Worm (Caenorhabditis elegans) whole organism, L2 larva: ENCODE data around the gene sru-9.

Source experiments
- R02D3.7 ChIP-seq: fragments of 150-350 bp; optimal IDR thresholded peaks from 2 replicates; lab custom pipeline; 2014; ENCODE audit warnings: missing biosample characterization, missing genetic modification characterization
- Y55F3AM.14 ChIP-seq: fragments of 200-800 bp; sonication (Bioruptor generic); optimal IDR thresholded peaks from 2 replicates; lab custom pipeline; 2018; ENCODE audit warnings: mild to moderate bottlenecking, missing genetic modification characterization, missing compliant biosample characterization
- ama-1 ChIP-seq: fragments of 150-350 bp; optimal IDR thresholded peaks from 2 replicates; lab custom pipeline; 2018; ENCODE audit warnings: inconsistent platforms
- blmp-1 ChIP-seq: sonication (generic microtip); optimal IDR thresholded peaks from 2 replicates; lab custom pipeline; 2017; ENCODE audit warnings: missing genetic modification characterization, mild to moderate bottlenecking, missing compliant biosample characterization, antibody characterized with exemption, moderate library complexity; ENCODE audit not compliant: insufficient read depth
- ceh-16 ChIP-seq: fragments of 150-350 bp; optimal IDR thresholded peaks from 2 replicates; lab custom pipeline; 2014; ENCODE audit warnings: missing biosample characterization, missing genetic modification characterization
- ceh-82 ChIP-seq: fragments of 150-350 bp; optimal IDR thresholded peaks from 2 replicates; lab custom pipeline; 2014; ENCODE audit warnings: missing biosample characterization, missing genetic modification characterization
- egl-27 ChIP-seq: sonication (generic microtip); optimal IDR thresholded peaks from 3 replicates; lab custom pipeline; 2017; ENCODE audit warnings: missing biosample characterization, missing genetic modification reagents, missing genetic modification characterization
- elt-1 ChIP-seq: fragments of 150-350 bp; optimal IDR thresholded peaks from 2 replicates; lab custom pipeline; 2014; ENCODE audit warnings: missing biosample characterization, missing genetic modification characterization
- elt-3 ChIP-seq: sonication (generic microtip); optimal IDR thresholded peaks from 2 replicates; lab custom pipeline; 2017; ENCODE audit warnings: missing biosample characterization, missing genetic modification characterization
- fos-1 ChIP-seq: fragments of 150-350 bp; optimal IDR thresholded peaks from 2 replicates; lab custom pipeline; 2014; ENCODE audit warnings: missing biosample characterization, missing genetic modification characterization
- gmeb-1 ChIP-seq: fragments of 150-350 bp; optimal IDR thresholded peaks from 2 replicates; lab custom pipeline; 2014; ENCODE audit warnings: missing biosample characterization, missing genetic modification characterization
- lin-11 ChIP-seq: fragments of 150-350 bp; sonication (generic microtip); optimal IDR thresholded peaks from 2 replicates; lab custom pipeline; 2014; ENCODE audit warnings: missing biosample characterization, missing genetic modification characterization, inconsistent platforms, mixed read lengths
- lin-13 ChIP-seq: fragments of 150-350 bp; optimal IDR thresholded peaks from 2 replicates; lab custom pipeline; 2014; ENCODE audit warnings: missing biosample characterization, missing genetic modification reagents, missing genetic modification characterization
- lin-39 ChIP-seq: fragments of 150-350 bp; optimal IDR thresholded peaks from 2 replicates; lab custom pipeline; 2014; ENCODE audit warnings: missing biosample characterization, missing genetic modification reagents, missing genetic modification characterization
- lsy-2 ChIP-seq, 2 experiments: fragments of 150-350 bp in 1 of 2; sonication (generic microtip) in 1 of 2; optimal IDR thresholded peaks; 2 replicates each; lab custom pipeline; 2014 to 2017; ENCODE audit warnings: missing biosample characterization in 2 of 2, missing genetic modification characterization in 2 of 2
- mab-5 ChIP-seq: fragments of 150-350 bp; optimal IDR thresholded peaks from 2 replicates; lab custom pipeline; 2014; ENCODE audit warnings: missing biosample characterization, missing genetic modification characterization
- mbf-1 ChIP-seq: sonication (generic microtip); optimal IDR thresholded peaks from 2 replicates; lab custom pipeline; 2017; ENCODE audit warnings: missing biosample characterization, missing genetic modification characterization
- mdl-1 ChIP-seq, 2 experiments: fragments of 150-350 bp in 1 of 2; sonication (generic microtip) in 1 of 2; optimal IDR thresholded peaks; 2 replicates each; lab custom pipeline; 2017; ENCODE audit warnings: missing biosample characterization in 2 of 2, missing genetic modification characterization in 2 of 2
- nhr-11 ChIP-seq: fragments of 150-350 bp; optimal IDR thresholded peaks from 2 replicates; lab custom pipeline; 2014; ENCODE audit warnings: missing biosample characterization, missing genetic modification characterization
- nhr-12 ChIP-seq: fragments of 150-350 bp; optimal IDR thresholded peaks from 2 replicates; lab custom pipeline; 2014; ENCODE audit warnings: missing biosample characterization, missing genetic modification characterization
- nhr-129 ChIP-seq: fragments of 150-350 bp; optimal IDR thresholded peaks from 2 replicates; lab custom pipeline; 2014; ENCODE audit warnings: missing biosample characterization, missing genetic modification characterization
- nhr-21 ChIP-seq: fragments of 150-350 bp; optimal IDR thresholded peaks from 2 replicates; lab custom pipeline; 2014; ENCODE audit warnings: missing biosample characterization, missing genetic modification characterization
- nhr-23 ChIP-seq: fragments of 150-350 bp; optimal IDR thresholded peaks from 2 replicates; lab custom pipeline; 2014; ENCODE audit warnings: missing biosample characterization, missing genetic modification reagents, missing genetic modification characterization
- nhr-25 ChIP-seq: fragments of 150-350 bp; sonication (generic microtip); optimal IDR thresholded peaks from 3 replicates; lab custom pipeline; 2014; ENCODE audit warnings: missing biosample characterization, missing genetic modification characterization
- nhr-6 ChIP-seq: fragments of 150-350 bp; optimal IDR thresholded peaks from 2 replicates; lab custom pipeline; 2014; ENCODE audit warnings: missing biosample characterization, missing genetic modification characterization
- nhr-77 ChIP-seq: fragments of 150-350 bp; optimal IDR thresholded peaks from 2 replicates; lab custom pipeline; 2014; ENCODE audit warnings: missing biosample characterization, missing genetic modification characterization
- sem-4 ChIP-seq: fragments of 150-350 bp; optimal IDR thresholded peaks from 2 replicates; lab custom pipeline; 2014; ENCODE audit warnings: missing biosample characterization, missing genetic modification reagents, missing genetic modification characterization
- sma-9 ChIP-seq, 2 experiments: fragments of 150-350 bp in 1 of 2; sonication (generic microtip) in 1 of 2; optimal IDR thresholded peaks; 2 replicates each; lab custom pipeline; 2014 to 2016; ENCODE audit warnings: missing genetic modification characterization in 2 of 2, mild to moderate bottlenecking in 1 of 2, missing biosample characterization in 1 of 2, missing compliant biosample characterization in 1 of 2, missing genetic modification reagents in 1 of 2, moderate library complexity in 1 of 2
- snpc-4 ChIP-seq: fragments of 150-350 bp; optimal IDR thresholded peaks from 2 replicates; lab custom pipeline; 2014; ENCODE audit warnings: missing biosample characterization, missing genetic modification characterization
- unc-55 ChIP-seq: fragments of 150-350 bp; sonication (generic microtip); optimal IDR thresholded peaks from 3 replicates; lab custom pipeline; 2014; ENCODE audit warnings: missing biosample characterization, missing genetic modification reagents, missing genetic modification characterization
- unc-62 ChIP-seq: fragments of 150-350 bp; optimal IDR thresholded peaks from 2 replicates; lab custom pipeline; 2014; ENCODE audit warnings: missing biosample characterization, missing genetic modification reagents, missing genetic modification characterization
- ztf-11 ChIP-seq: sonication (generic microtip); optimal IDR thresholded peaks from 2 replicates; lab custom pipeline; 2017; ENCODE audit warnings: missing biosample characterization, missing genetic modification characterization
- ztf-4 ChIP-seq: fragments of 150-350 bp; optimal IDR thresholded peaks from 2 replicates; lab custom pipeline; 2014; ENCODE audit warnings: missing biosample characterization, missing genetic modification characterization

The sru-9 gene

DNA sequence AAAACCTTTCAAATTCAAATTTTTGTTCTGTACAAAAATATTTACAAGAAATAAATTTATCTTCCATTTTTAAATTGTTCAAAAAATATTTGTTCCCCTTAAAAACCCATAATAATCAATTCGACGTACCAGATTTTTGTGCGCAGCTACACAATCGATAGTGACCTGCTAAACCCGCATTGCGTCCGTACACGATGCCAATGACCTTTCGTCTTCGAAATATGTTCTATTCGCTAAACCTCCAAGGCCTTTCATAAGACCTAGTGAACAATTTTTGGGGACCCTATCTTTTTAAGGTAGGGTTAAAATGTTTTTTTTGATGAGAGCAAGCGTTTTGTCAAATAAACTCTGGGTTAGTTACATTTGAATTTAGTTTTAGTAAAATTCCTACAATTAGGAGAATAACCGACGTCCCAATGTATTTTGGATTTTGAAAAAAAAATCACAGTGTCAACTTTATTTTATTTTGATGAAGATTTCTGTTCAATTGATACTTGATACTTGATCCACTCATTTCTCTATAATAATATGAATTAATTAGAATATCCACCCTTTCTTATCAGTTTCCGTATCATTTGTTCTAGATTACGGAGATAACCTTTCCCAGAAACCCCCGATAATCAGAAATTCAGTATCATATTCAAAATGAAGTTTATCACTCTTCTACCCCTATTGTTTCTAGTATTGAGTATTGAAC, 13.3 kb downstream of the sru-9 start, which contains the start of gene Y45F10B.59:
Gene Y45F10B.59 (plus strand): TSS at position 647 of the 697 bp plus-strand sequence.
- TF ChIP-seq lsy-2 (tag; optimal IDR thresholded peaks at IDR 0.05; lab: Kevin White, UChicago) (no peak), snpc-4 (peak; percentile 60)

DNA sequence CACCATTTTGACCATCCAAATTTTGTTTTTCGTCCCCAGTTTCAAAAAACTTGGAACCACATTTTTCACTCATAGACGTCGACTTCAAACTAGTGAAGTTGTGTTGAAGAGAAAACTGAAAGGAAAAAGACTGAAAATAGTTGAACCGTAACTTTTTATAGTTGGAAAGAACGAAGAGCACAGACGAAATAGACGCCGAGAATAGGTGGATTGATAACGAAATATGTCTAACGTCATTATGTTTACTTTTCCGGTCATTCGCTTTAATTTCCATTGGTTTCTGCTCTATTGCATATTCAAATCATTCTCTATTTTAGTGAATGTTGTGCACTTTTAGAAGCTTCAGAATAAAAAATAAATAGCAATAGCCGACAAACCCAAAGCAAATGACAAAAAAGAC, 21.0 kb downstream of the sru-9 start, which contains the start of gene C08F11.13:
Gene C08F11.13 (minus strand): TSS at position 138 of the 400 bp plus-strand sequence.
- TF ChIP-seq nhr-129 (tag; lab: Kevin White, UChicago) (peak; percentile 12), egl-27 (tag; lab: Kevin White, UChicago) (no peak), lin-13 (GFP tag; lab: Kevin White, UChicago) (no peak), fos-1 (peak; percentile 43), blmp-1 (tag; lab: Kevin White, UChicago) (no peak), gmeb-1 (peak; percentile 18), sma-9 (GFP tag; optimal IDR thresholded peaks at IDR 0.05; lab: Kevin White, UChicago) (peak; percentile 60), sma-9 (tag; optimal IDR thresholded peaks at IDR 0.05; lab: Kevin White, UChicago) (no peak), unc-62 (no peak), nhr-11 (tag; lab: Kevin White, UChicago) (no peak), elt-3 (tag; lab: Kevin White, UChicago) (no peak), elt-1 (tag; lab: Kevin White, UChicago) (no peak)

DNA sequence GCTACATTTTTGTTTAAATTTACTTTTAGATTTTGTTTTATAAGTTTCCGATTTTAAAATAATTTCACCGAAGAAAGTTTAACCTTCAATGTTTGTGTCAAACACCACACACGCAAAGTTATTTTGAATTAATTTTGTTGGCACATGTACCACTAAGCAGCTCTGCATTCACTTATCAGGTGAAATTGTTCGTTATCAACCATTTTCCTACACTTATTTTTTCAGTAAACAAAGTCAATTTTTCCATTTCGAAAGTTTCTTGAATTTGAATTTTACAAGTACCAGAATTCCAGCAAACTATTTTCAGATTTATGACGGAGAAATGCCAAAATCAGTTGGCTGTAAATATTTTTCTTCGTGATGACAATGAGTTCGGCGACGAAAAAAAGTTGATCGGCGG, 30.4 kb downstream of the sru-9 start, which contains the start of gene C08F11.3:
Gene C08F11.3 (plus strand): TSS at position 301 of the 400 bp plus-strand sequence.
- TF ChIP-seq lin-11, result no peak
- no peak for TF ChIP-seq sem-4 (tag; lab: Kevin White, UChicago)
- no peak for TF ChIP-seq ceh-82 (tag; lab: Kevin White, UChicago)
- no peak for TF ChIP-seq ztf-4
- TF ChIP-seq egl-27 (tag; lab: Kevin White, UChicago), result no peak
- TF ChIP-seq mab-5 (tag; lab: Kevin White, UChicago), result no peak
- TF ChIP-seq mdl-1 (tag; optimal IDR thresholded peaks at IDR 0.05; lab: Kevin White, UChicago), result no peak
- TF ChIP-seq nhr-77 (tag; lab: Kevin White, UChicago), result no peak
- TF ChIP-seq gmeb-1, result no peak
- no peak for TF ChIP-seq nhr-12 (tag; lab: Kevin White, UChicago)
- no peak for TF ChIP-seq mbf-1
- no peak for TF ChIP-seq lsy-2 (tag; optimal IDR thresholded peaks at IDR 0.05; lab: Kevin White, UChicago)

DNA sequence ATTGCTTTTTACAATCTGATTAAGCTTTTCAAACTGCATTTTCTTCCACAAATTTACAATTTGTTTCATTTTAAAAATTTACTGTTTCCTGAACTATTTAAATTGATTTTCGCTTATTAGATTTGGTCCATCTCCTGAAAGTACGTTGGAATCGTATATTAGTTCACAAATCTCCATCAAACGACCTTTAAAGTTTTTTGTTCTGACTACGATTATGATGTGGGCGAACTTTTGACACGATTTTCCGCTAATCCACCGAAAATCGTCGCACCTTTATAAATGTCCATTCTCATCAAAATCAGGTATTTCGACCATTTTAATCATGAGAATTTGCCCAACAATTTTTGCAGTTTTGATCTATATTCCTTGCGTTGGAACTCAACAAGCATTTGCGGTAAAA, 34.7 kb downstream of the sru-9 start, which contains the start of gene C08F11.1:
Gene C08F11.1 (plus strand): TSS at position 301 of the 400 bp plus-strand sequence.
- no peak for TF ChIP-seq unc-55
- TF ChIP-seq ztf-11 (tag; lab: Kevin White, UChicago), result no peak
- no peak for TF ChIP-seq elt-3 (tag; lab: Kevin White, UChicago)
- TF ChIP-seq Y55F3AM.14 (GFP tag; lab: Kevin White, UChicago), result no peak
- TF ChIP-seq nhr-23 (tag; lab: Kevin White, UChicago), result no peak
- no peak for TF ChIP-seq ama-1 (lab: Kevin White, UChicago)
- TF ChIP-seq ceh-16 (tag; lab: Kevin White, UChicago), result no peak
- TF ChIP-seq nhr-6 (tag; lab: Kevin White, UChicago), result no peak
- TF ChIP-seq R02D3.7 (tag; lab: Kevin White, UChicago), result no peak
- TF ChIP-seq nhr-21 (tag; lab: Kevin White, UChicago), result no peak
- no peak for TF ChIP-seq nhr-11 (tag; lab: Kevin White, UChicago)
- no peak for TF ChIP-seq lin-39 (tag; lab: Kevin White, UChicago)
- no peak for TF ChIP-seq snpc-4
- no peak for TF ChIP-seq nhr-25 (tag; lab: Kevin White, UChicago)

DNA sequence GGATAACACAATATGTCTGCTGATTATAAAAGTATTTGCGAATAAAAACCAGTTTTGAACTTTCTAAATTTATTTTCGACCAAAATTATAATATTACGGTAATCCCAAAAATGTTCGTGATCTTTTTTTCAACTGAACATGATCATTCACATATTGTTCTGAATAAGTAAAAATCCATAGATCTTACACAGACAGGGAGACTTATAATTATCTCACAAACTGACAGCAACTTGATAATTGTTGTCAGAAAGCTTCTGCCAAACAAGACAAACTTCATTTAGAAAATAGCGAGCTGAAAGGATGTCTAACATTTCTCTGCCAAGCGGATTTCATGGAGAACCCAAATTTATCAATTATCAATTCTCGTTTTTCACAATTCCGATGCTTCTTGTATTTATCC, 37.7 kb downstream of the sru-9 start, which contains the start of gene sru-21:
Gene sru-21 (plus strand): TSS at position 301 of the 400 bp plus-strand sequence.
- TF ChIP-seq unc-62, result no peak
